Fruit fly (Drosophila melanogaster) whole organism, pupa: ENCODE data around the gene CG2126.

Experiments
- CG14655 ChIP-seq: fragments of 200-800 bp; sonication (Bioruptor generic); optimal IDR thresholded peaks from 3 replicates; lab custom pipeline; 2017; ENCODE audit warnings: mild to moderate bottlenecking, missing biosample characterization, missing genetic modification reagents, missing genetic modification characterization
- CG8159 ChIP-seq: fragments of 200-800 bp; sonication (Bioruptor generic); optimal IDR thresholded peaks from 3 replicates; lab custom pipeline; 2018; ENCODE audit warnings: missing biosample characterization, mild to moderate bottlenecking, missing genetic modification characterization, moderate library complexity

DNA sequence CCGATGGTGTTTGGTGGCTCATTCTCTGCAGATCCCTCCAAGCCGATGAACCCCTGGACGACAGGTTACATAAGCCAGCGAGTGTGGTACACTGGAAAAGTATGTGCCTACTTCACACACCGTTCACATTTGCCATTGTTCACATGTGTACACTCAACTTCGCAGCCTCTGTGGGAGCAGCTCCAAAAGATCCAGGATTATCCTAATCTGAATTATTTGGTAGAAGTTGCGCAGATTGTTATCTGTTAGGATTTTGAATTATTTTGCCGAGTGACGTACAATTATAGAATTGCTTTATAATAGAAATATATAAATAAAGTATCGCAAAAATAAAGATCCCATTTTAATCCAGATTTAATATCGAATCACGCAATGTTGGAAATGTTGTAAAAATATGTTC, 8.9 kb downstream of the CG2126 start:
- TF ChIP-seq CG8159 (tag; lab: Kevin White, UChicago) = peak; percentile 54
- peak; percentile 84 for TF ChIP-seq CG14655 (GFP tag; lab: Kevin White, UChicago)
